Fruit fly (Drosophila melanogaster) whole organism, embryonic: ENCODE measurements around the gene zen.

ENCODE experiments used
- Awh ChIP-seq: fragments of 200-800 bp; sonication (Bioruptor generic); IDR thresholded peaks from 2 replicates; pipeline ENCODE4, ENCODE4 v1.3.6; 2022; ENCODE audit warnings: missing biosample characterization, missing genetic modification characterization
- CG10431 ChIP-seq: fragments of 200-800 bp; sonication (Bioruptor generic); optimal IDR thresholded peaks from 3 replicates; lab custom pipeline; 2018; ENCODE audit warnings: missing biosample characterization, mild to moderate bottlenecking, missing genetic modification characterization
- CG10959 ChIP-seq: fragments of 200-800 bp; sonication (Bioruptor generic); IDR thresholded peaks from 2 replicates; pipeline ENCODE4 v1.3.6; 2022; ENCODE audit warnings: missing biosample characterization, missing genetic modification characterization
- CG12155 ChIP-seq: fragments of 200-800 bp; sonication (Bioruptor generic); optimal IDR thresholded peaks from 3 replicates; lab custom pipeline; 2016; ENCODE audit warnings: missing biosample characterization, missing genetic modification characterization
- CG13296 ChIP-seq: fragments of 200-800 bp; sonication (Bioruptor generic); optimal IDR thresholded peaks from 3 replicates; lab custom pipeline; 2018; ENCODE audit warnings: missing biosample characterization, mild to moderate bottlenecking, missing genetic modification characterization
- CG14667 ChIP-seq: fragments of 200-800 bp; sonication (Bioruptor generic); IDR thresholded peaks from 2 replicates; pipeline ENCODE4 v1.3.6; 2022; ENCODE audit warnings: missing biosample characterization, missing genetic modification characterization
- CG15514 ChIP-seq: fragments of 200-800 bp; sonication (Bioruptor generic); optimal IDR thresholded peaks from 3 replicates; lab custom pipeline; 2017; ENCODE audit warnings: missing biosample characterization, missing genetic modification characterization, mild to moderate bottlenecking, moderate library complexity, missing genetic modification reagents
- CG1603 ChIP-seq: fragments of 200-800 bp; sonication (Bioruptor generic); optimal IDR thresholded peaks from 2 replicates; lab custom pipeline; 2019; ENCODE audit warnings: missing biosample characterization, mild to moderate bottlenecking, missing genetic modification characterization, moderate library complexity
- CG16815 ChIP-seq: fragments of 200-800 bp; sonication (Bioruptor generic); optimal IDR thresholded peaks from 3 replicates; lab custom pipeline; 2017; ENCODE audit warnings: missing biosample characterization, mild to moderate bottlenecking, missing genetic modification characterization
- CG18262 ChIP-seq: fragments of 200-800 bp; optimal IDR thresholded peaks from 3 replicates; lab custom pipeline; 2019; ENCODE audit warnings: missing biosample characterization, mild to moderate bottlenecking, missing genetic modification characterization, moderate library complexity
- CG18619 ChIP-seq: fragments of 200-800 bp; sonication (Bioruptor generic); optimal IDR thresholded peaks from 3 replicates; lab custom pipeline; 2017; ENCODE audit warnings: missing biosample characterization, mild to moderate bottlenecking, missing genetic modification characterization
- CG30403 ChIP-seq: fragments of 200-800 bp; sonication (Bioruptor generic); optimal IDR thresholded peaks from 3 replicates; lab custom pipeline; 2016; ENCODE audit warnings: missing biosample characterization, missing genetic modification characterization
- CG31388 ChIP-seq: fragments of 200-800 bp; sonication (Bioruptor generic); optimal IDR thresholded peaks from 2 replicates; lab custom pipeline; 2016; ENCODE audit warnings: missing biosample characterization, missing genetic modification characterization
- CG34422 ChIP-seq: fragments of 200-800 bp; sonication (Bioruptor generic); IDR thresholded peaks from 3 replicates; pipeline ENCODE4 v1.3.6; 2022; ENCODE audit warnings: missing biosample characterization, missing genetic modification characterization
- CG7372 ChIP-seq: fragments of 200-800 bp; sonication (Bioruptor generic); IDR thresholded peaks from 2 replicates; pipeline ENCODE4 v1.3.6; 2022; ENCODE audit warnings: missing biosample characterization, missing genetic modification characterization
- CG7963 ChIP-seq: fragments of 200-800 bp; sonication (Bioruptor generic); IDR thresholded peaks from 3 replicates; pipeline ENCODE4 v1.3.6; 2022; ENCODE audit warnings: missing biosample characterization, missing genetic modification characterization; ENCODE audit not compliant: partially characterized antibody
- CG7987 ChIP-seq: fragments of 200-800 bp; sonication (Bioruptor generic); optimal IDR thresholded peaks from 2 replicates; lab custom pipeline; 2018; ENCODE audit warnings: missing biosample characterization, mild to moderate bottlenecking, missing genetic modification characterization, moderate library complexity
- CG8359 ChIP-seq: fragments of 200-800 bp; sonication (Bioruptor generic); optimal IDR thresholded peaks from 2 replicates; lab custom pipeline; 2017; ENCODE audit warnings: missing biosample characterization, mild to moderate bottlenecking, missing genetic modification characterization, borderline replicate concordance
- CG8924 ChIP-seq: fragments of 200-800 bp; optimal IDR thresholded peaks from 3 replicates; lab custom pipeline; 2019; ENCODE audit warnings: missing biosample characterization, mild to moderate bottlenecking, missing genetic modification characterization, moderate library complexity
- CG9797 ChIP-seq: fragments of 200-800 bp; sonication (Bioruptor generic); optimal IDR thresholded peaks from 3 replicates; lab custom pipeline; 2018; ENCODE audit warnings: missing biosample characterization, mild to moderate bottlenecking, missing genetic modification characterization
- CG9876 ChIP-seq: fragments of 200-800 bp; sonication (Bioruptor generic); optimal IDR thresholded peaks from 2 replicates; lab custom pipeline; 2016; ENCODE audit warnings: missing biosample characterization, missing genetic modification characterization
- Deaf1 ChIP-seq: fragments of 200-800 bp; optimal IDR thresholded peaks from 3 replicates; lab custom pipeline; 2019; ENCODE audit warnings: missing biosample characterization, mild to moderate bottlenecking, missing genetic modification characterization, moderate library complexity
- Fer2 ChIP-seq: fragments of 200-800 bp; sonication (Bioruptor generic); optimal IDR thresholded peaks from 2 replicates; lab custom pipeline; 2018; ENCODE audit warnings: missing biosample characterization, mild to moderate bottlenecking, missing genetic modification characterization, moderate library complexity
- Gug ChIP-seq: fragments of 200-800 bp; sonication (Bioruptor generic); IDR thresholded peaks from 4 replicates; pipeline ENCODE4 v1.3.6; 2022; ENCODE audit warnings: missing biosample characterization, missing genetic modification characterization
- HHEX ChIP-seq: fragments of 200-800 bp; sonication (Bioruptor generic); optimal IDR thresholded peaks from 3 replicates; lab custom pipeline; 2017; ENCODE audit warnings: missing biosample characterization, mild to moderate bottlenecking, missing genetic modification characterization, missing genetic modification reagents
- Hr39 ChIP-seq: fragments of >200 bp; optimal IDR thresholded peaks from 2 replicates; lab custom pipeline; 2017
- Hsf ChIP-seq: fragments of 200-800 bp; sonication (Bioruptor generic); optimal IDR thresholded peaks from 3 replicates; lab custom pipeline; 2016; ENCODE audit warnings: missing biosample characterization, missing genetic modification characterization
- Optix ChIP-seq: fragments of 200-800 bp; sonication (Bioruptor generic); IDR thresholded peaks from 3 replicates; pipeline ENCODE4 v1.3.6; 2022; ENCODE audit warnings: missing biosample characterization, missing genetic modification characterization
- Poxn ChIP-seq: fragments of 200-800 bp; sonication (Bioruptor generic); IDR thresholded peaks from 2 replicates; pipeline ENCODE4 v1.3.6; 2022; ENCODE audit warnings: missing biosample characterization, missing genetic modification characterization
- Sox100B ChIP-seq: fragments of 200-800 bp; sonication (Bioruptor generic); optimal IDR thresholded peaks from 3 replicates; lab custom pipeline; 2018; ENCODE audit warnings: missing biosample characterization, mild to moderate bottlenecking, missing genetic modification characterization
- Tbp ChIP-seq: fragments of >200 bp; optimal IDR thresholded peaks from 2 replicates; lab custom pipeline; 2018; ENCODE audit warnings: missing biosample characterization, missing genetic modification characterization
- bcd ChIP-seq: fragments of 200-800 bp; sonication (Bioruptor generic); optimal IDR thresholded peaks from 2 replicates; lab custom pipeline; 2017; ENCODE audit warnings: missing biosample characterization, mild to moderate bottlenecking, missing genetic modification characterization
- bsh ChIP-seq, 2 experiments: fragments of 200-800 bp; sonication (Bioruptor generic); optimal IDR thresholded peaks; 2 replicates each; lab custom pipeline; 2017 to 2018; ENCODE audit warnings: mild to moderate bottlenecking in 2 of 2, missing biosample characterization in 2 of 2, missing genetic modification characterization in 2 of 2, moderate library complexity in 1 of 2
- crp ChIP-seq, 2 experiments: fragments of 200-800 bp; sonication (Bioruptor generic); optimal IDR thresholded peaks; 2 replicates in 1 of 2; 3 replicates in 1 of 2; lab custom pipeline; 2017; ENCODE audit warnings: missing biosample characterization in 2 of 2, missing genetic modification characterization in 2 of 2, mild to moderate bottlenecking in 1 of 2, moderate library complexity in 1 of 2
- cwo ChIP-seq: fragments of 200-800 bp; sonication (Bioruptor generic); optimal IDR thresholded peaks from 3 replicates; lab custom pipeline; 2017; ENCODE audit warnings: missing biosample characterization, missing genetic modification characterization, mild to moderate bottlenecking, moderate library complexity, missing genetic modification reagents
- da ChIP-seq: fragments of 200-800 bp; sonication (Bioruptor generic); optimal IDR thresholded peaks from 2 replicates; lab custom pipeline; 2016; ENCODE audit warnings: missing biosample characterization, missing genetic modification characterization
- dan ChIP-seq: fragments of 200-800 bp; sonication (Bioruptor generic); IDR thresholded peaks from 2 replicates; pipeline ENCODE4 v1.3.6; 2022; ENCODE audit warnings: missing biosample characterization, missing genetic modification characterization
- dati ChIP-seq: fragments of 200-800 bp; sonication (Bioruptor generic); IDR thresholded peaks from 2 replicates; pipeline ENCODE4 v1.3.6; 2022; ENCODE audit warnings: missing biosample characterization, missing genetic modification characterization
- dimm ChIP-seq: fragments of 200-800 bp; sonication (Bioruptor generic); IDR thresholded peaks from 2 replicates; pipeline ENCODE4 v1.3.6; 2022; ENCODE audit warnings: missing biosample characterization, missing genetic modification characterization
- esg ChIP-seq: fragments of 200-800 bp; sonication (Bioruptor generic); conservative IDR thresholded peaks from 2 replicates; pipeline ENCODE4 v1.3.6; 2022; ENCODE audit warnings: missing biosample characterization, missing genetic modification characterization
- exex ChIP-seq: fragments of 200-800 bp; sonication (Bioruptor generic); optimal IDR thresholded peaks from 4 replicates; lab custom pipeline; 2018; ENCODE audit warnings: missing biosample characterization, mild to moderate bottlenecking, missing genetic modification characterization, moderate library complexity
- eyg ChIP-seq: fragments of 200-800 bp; sonication (Bioruptor generic); optimal IDR thresholded peaks from 3 replicates; lab custom pipeline; 2016; ENCODE audit warnings: missing biosample characterization, missing genetic modification characterization
- fd3F ChIP-seq: fragments of 200-800 bp; sonication (Bioruptor generic); optimal IDR thresholded peaks from 2 replicates; lab custom pipeline; 2018; ENCODE audit warnings: missing biosample characterization, mild to moderate bottlenecking, missing genetic modification characterization, moderate library complexity
- fu2 ChIP-seq: fragments of 200-800 bp; sonication (Bioruptor generic); optimal IDR thresholded peaks from 2 replicates; lab custom pipeline; 2016; ENCODE audit warnings: missing biosample characterization, missing genetic modification characterization
- hth ChIP-seq: fragments of >200 bp; optimal IDR thresholded peaks from 2 replicates; lab custom pipeline; 2017; ENCODE audit warnings: inconsistent platforms
- klu ChIP-seq: fragments of 200-800 bp; sonication (Bioruptor generic); IDR thresholded peaks from 2 replicates; pipeline ENCODE4 v1.3.6; 2022; ENCODE audit warnings: missing biosample characterization, missing genetic modification characterization
- maf-S ChIP-seq: fragments of 200-800 bp; sonication (Bioruptor generic); optimal IDR thresholded peaks from 2 replicates; lab custom pipeline; 2016; ENCODE audit warnings: missing biosample characterization, missing genetic modification characterization
- pzg ChIP-seq: fragments of 200-800 bp; sonication (Bioruptor generic); optimal IDR thresholded peaks from 3 replicates; lab custom pipeline; 2018; ENCODE audit warnings: missing biosample characterization, mild to moderate bottlenecking, missing genetic modification characterization, moderate library complexity
- sens ChIP-seq: fragments of 200-800 bp; sonication (Bioruptor generic); peaks from one replicate; lab custom pipeline; 2016; ENCODE audit warnings: missing biosample characterization, missing genetic modification characterization
- sens-2 ChIP-seq: fragments of 200-800 bp; sonication (Bioruptor generic); IDR thresholded peaks from 2 replicates; pipeline ENCODE4 v1.3.6; 2022; ENCODE audit warnings: missing biosample characterization, missing genetic modification characterization
- sim ChIP-seq: fragments of 200-800 bp; sonication (Bioruptor generic); IDR thresholded peaks from 2 replicates; pipeline ENCODE4 v1.3.6; 2022; ENCODE audit warnings: missing biosample characterization, missing genetic modification characterization

zen gene

DNA sequence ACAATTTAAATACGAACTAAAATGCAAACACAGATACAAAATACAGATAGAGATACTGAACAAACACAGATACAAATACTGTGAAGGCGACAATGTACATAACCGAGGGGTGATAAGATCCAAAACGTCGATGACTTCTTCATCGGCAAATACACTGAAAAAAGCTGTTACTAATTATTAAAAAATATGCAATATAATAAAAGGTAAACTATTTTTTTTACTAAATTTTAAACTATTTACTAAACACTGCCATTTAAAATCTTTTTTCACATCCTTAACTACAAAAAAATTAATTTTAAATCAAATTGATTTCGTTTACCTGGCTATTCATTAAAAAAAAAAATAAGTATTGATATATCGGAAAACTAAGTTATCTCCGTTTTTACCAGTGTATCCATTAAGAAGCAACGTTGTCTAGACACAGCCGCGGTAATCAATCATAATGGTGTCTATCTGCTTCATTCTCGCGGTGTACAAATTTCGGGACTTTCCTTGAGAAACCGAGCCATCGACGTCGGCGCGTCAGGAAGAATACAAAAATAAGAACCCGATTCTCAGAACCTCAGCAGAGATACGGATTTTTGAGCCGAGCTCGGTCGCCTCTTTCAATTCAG, 8.9 kb upstream of the zen start (continued):
- TF ChIP-seq CG12155 (GFP tag; lab: Kevin White, UChicago): peak; percentile 73
- peak; percentile 79 for TF ChIP-seq CG8359 (GFP tag; lab: Kevin White, UChicago)
- TF ChIP-seq maf-S (GFP tag; lab: Kevin White, UChicago): no peak
- peak; percentile 95 for TF ChIP-seq bcd
- no peak for TF ChIP-seq CG31388 (GFP tag; lab: Kevin White, UChicago)
- peak; percentile 26 for TF ChIP-seq CG13296 (GFP tag; lab: Kevin White, UChicago)
- TF ChIP-seq CG14667: peak; percentile 68
- peak; percentile 96 for TF ChIP-seq CG8924 (tag; lab: Kevin White, UChicago)
- TF ChIP-seq fu2 (GFP tag; lab: Kevin White, UChicago): no peak
- peak; percentile 67 for TF ChIP-seq Deaf1 (tag; lab: Kevin White, UChicago)
- TF ChIP-seq Optix (GFP tag; lab: Robert Waterston, UW): no peak
- peak; percentile 82 for TF ChIP-seq CG30403 (GFP tag; lab: Kevin White, UChicago)
- TF ChIP-seq Poxn: no peak
- peak; percentile 69 for TF ChIP-seq CG1603 (tag; lab: Kevin White, UChicago)
- TF ChIP-seq Fer2 (tag; lab: Kevin White, UChicago): no peak
- TF ChIP-seq sens-2 (GFP tag; lab: Robert Waterston, UW): peak; percentile 59
- no peak for TF ChIP-seq CG9797 (GFP tag; lab: Kevin White, UChicago)
- no peak; the same call in 1 of the 2 replicates for TF ChIP-seq CG7372 (GFP tag; lab: Robert Waterston, UW)
- TF ChIP-seq eyg: no peak
- no peak; the same call in 1 of the 2 replicates for TF ChIP-seq klu (GFP tag; lab: Robert Waterston, UW)
- TF ChIP-seq CG10431 (GFP tag; lab: Kevin White, UChicago): peak; percentile 60
- no peak for TF ChIP-seq pzg (GFP tag; lab: Kevin White, UChicago)
- no peak for TF ChIP-seq CG15514
- no peak for TF ChIP-seq Hr39 (lab: Kevin White, UChicago)
- peak; percentile 18 for TF ChIP-seq cwo (GFP tag; lab: Kevin White, UChicago)
- TF ChIP-seq hth (lab: Kevin White, UChicago): no peak
- TF ChIP-seq esg (GFP tag; lab: Robert Waterston, UW): peak; percentile 66
- peak; percentile 73 for TF ChIP-seq Hsf (GFP tag; lab: Kevin White, UChicago)
- TF ChIP-seq CG34422 (GFP tag; lab: Robert Waterston, UW): peak; percentile 46; the same call in 1 of the 3 replicates
- peak; percentile 79; the same call in 1 of the 2 replicates for TF ChIP-seq CG10959 (GFP tag; lab: Robert Waterston, UW)
- TF ChIP-seq dan (GFP tag; lab: Robert Waterston, UW): peak; percentile 53
- TF ChIP-seq da (GFP tag; lab: Kevin White, UChicago): no peak
- TF ChIP-seq sim (GFP tag; lab: Robert Waterston, UW): no peak; the same call in 1 of the 2 replicates
- peak; percentile 99 for TF ChIP-seq CG18262 (tag; lab: Kevin White, UChicago)
- TF ChIP-seq CG16815 (GFP tag; lab: Kevin White, UChicago): peak; percentile 95
- no peak for TF ChIP-seq Tbp
- no peak for TF ChIP-seq CG9876
- TF ChIP-seq Sox100B: peak; percentile 90
- peak; percentile 42 for TF ChIP-seq HHEX (GFP tag; lab: Kevin White, UChicago)
- peak in 1 of 2 experiments; percentile 17 for TF ChIP-seq crp (GFP tag; optimal IDR thresholded peaks at IDR 0.05; lab: Kevin White, UChicago)
- peak; percentile 26 for TF ChIP-seq fd3F (GFP tag; lab: Kevin White, UChicago)
- TF ChIP-seq exex (tag; lab: Kevin White, UChicago): peak; percentile 9
- TF ChIP-seq CG7963: no peak
- TF ChIP-seq bsh (GFP tag; optimal IDR thresholded peaks at IDR 0.05; lab: Kevin White, UChicago): peak in 1 of 2 experiments; percentile 94
- peak; percentile 64 for TF ChIP-seq CG7987 (GFP tag; lab: Kevin White, UChicago)
- TF ChIP-seq dimm (GFP tag; lab: Robert Waterston, UW): no peak
- TF ChIP-seq sens: peak; percentile 97
- TF ChIP-seq Gug (GFP tag; lab: Robert Waterston, UW): no peak; the same call in 3 of the 4 replicates
- TF ChIP-seq Awh (GFP tag; lab: Robert Waterston, UW): peak; percentile 46; the same call in 1 of the 2 replicates
- TF ChIP-seq dati (GFP tag; lab: Robert Waterston, UW): no peak
- TF ChIP-seq CG18619 (GFP tag; lab: Kevin White, UChicago): peak; percentile 70
